Fruit fly (Drosophila melanogaster): ENCODE data around the gene Had1.

Gene Had1

DNA sequence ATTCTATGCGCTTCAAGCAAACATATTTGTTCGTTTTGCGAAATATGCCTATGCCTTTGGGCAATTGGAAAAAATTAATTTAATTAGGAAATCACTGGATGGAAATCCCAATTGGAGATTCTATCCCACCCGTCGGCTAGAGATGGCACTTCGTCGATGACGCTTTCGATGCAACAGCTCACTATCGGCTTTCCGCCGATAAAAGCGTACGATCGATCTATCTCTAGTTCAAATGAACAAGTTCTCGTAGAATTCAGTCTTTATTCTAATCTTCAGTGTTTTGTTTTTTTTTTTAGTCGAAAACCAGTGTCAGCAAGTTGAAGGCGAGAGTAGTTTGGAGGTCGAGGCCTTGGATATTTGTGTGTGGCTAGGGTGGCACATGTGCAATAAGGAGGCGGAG lies 14.6 kb upstream of the Had1 start, which contains the start of the genes CG9917 and CG32579 (continued):
- TF ChIP-seq stwl (tag; optimal IDR thresholded peaks at IDR 0.05) (peak; percentile 70), z (GFP tag; IDR thresholded peaks at IDR 0.05) (no peak), sug (tag; optimal IDR thresholded peaks at IDR 0.05) (peak; percentile 7), Lpt (GFP tag; optimal IDR thresholded peaks at IDR 0.05) (no peak), crc (GFP tag; optimal IDR thresholded peaks at IDR 0.05) (no peak), Bteb2 (GFP tag; optimal IDR thresholded peaks at IDR 0.05) (no peak), Side (GFP tag; optimal IDR thresholded peaks at IDR 0.05) (no peak), CG12071 (GFP tag; optimal IDR thresholded peaks at IDR 0.05) (no peak), YL-1 (GFP tag; optimal IDR thresholded peaks at IDR 0.05) (peak; percentile 19), org-1 (GFP tag; optimal IDR thresholded peaks at IDR 0.05) (no peak), CG17328 (GFP tag; IDR thresholded peaks at IDR 0.05) (peak; percentile 31; the same call in 1 of the 2 replicates), CG2199 (GFP tag; IDR thresholded peaks at IDR 0.05) (no peak), twi (tag; optimal IDR thresholded peaks at IDR 0.05) (no peak), p53 (GFP tag; optimal IDR thresholded peaks at IDR 0.05) (no peak), tap (tag; optimal IDR thresholded peaks at IDR 0.05) (no peak), CG3847 (GFP tag; IDR thresholded peaks at IDR 0.05) (0 out of 2 replicates have a peak, but pooled peaks have one; percentile 19), CG15479 (GFP tag; optimal IDR thresholded peaks at IDR 0.05) (no peak), bsh (GFP tag; optimal IDR thresholded peaks at IDR 0.05) (no peak), pfk (GFP tag; optimal IDR thresholded peaks at IDR 0.05) (peak; percentile 59), CG10321 (GFP tag; IDR thresholded peaks at IDR 0.05) (no peak), gt (GFP tag; IDR thresholded peaks at IDR 0.05) (no peak), CG7372 (GFP tag; IDR thresholded peaks at IDR 0.05) (no peak), sob (GFP tag; IDR thresholded peaks at IDR 0.05) (no peak), CG15696 (tag; optimal IDR thresholded peaks at IDR 0.05) (no peak), Six4 (GFP tag; optimal IDR thresholded peaks at IDR 0.05) (no peak), Chrac-16 (GFP tag; optimal IDR thresholded peaks at IDR 0.05) (no peak), vnd (GFP tag; IDR thresholded peaks at IDR 0.05; ENCODE audit: partially characterized antibody) (peak; percentile 65; the same call in 2 of the 3 replicates), CG11695 (GFP tag; IDR thresholded peaks at IDR 0.05) (no peak), CG18599 (GFP tag; optimal IDR thresholded peaks at IDR 0.05) (no peak), bigmax (GFP tag; optimal IDR thresholded peaks at IDR 0.05) (no peak), unpg (GFP tag; optimal IDR thresholded peaks at IDR 0.05) (no peak), HmgZ (tag; optimal IDR thresholded peaks at IDR 0.05) (peak; percentile 67), Rx (GFP tag; IDR thresholded peaks at IDR 0.05) (no peak), Ets97D (GFP tag; optimal IDR thresholded peaks at IDR 0.05) (peak; percentile 55), nerfin-2 (GFP tag; IDR thresholded peaks at IDR 0.05; ENCODE audit: partially characterized antibody) (peak; percentile 78), Dek (tag; optimal IDR thresholded peaks at IDR 0.05) (no peak), CG3995 (GFP tag; optimal IDR thresholded peaks at IDR 0.05) (peak; percentile 80), CG43689 (GFP tag; IDR thresholded peaks at IDR 0.05) (no peak), CG5180 (GFP tag; optimal IDR thresholded peaks at IDR 0.05) (no peak), CG4854 (GFP tag; optimal IDR thresholded peaks at IDR 0.05) (no peak), CTCF (GFP tag; optimal IDR thresholded peaks at IDR 0.05) (no peak), E2f2 (GFP tag; IDR thresholded peaks at IDR 0.05) (peak; percentile 66), cad (GFP tag; optimal IDR thresholded peaks at IDR 0.05) (no peak), ase (GFP tag; IDR thresholded peaks at IDR 0.05) (no peak), CG18764 (GFP tag; optimal IDR thresholded peaks at IDR 0.05) (no peak), ci (GFP tag; IDR thresholded peaks at IDR 0.05) (no peak; the same call in 2 of the 3 replicates), CG2678 (tag; optimal IDR thresholded peaks at IDR 0.05) (no peak), Ada2b (GFP tag; IDR thresholded peaks at IDR 0.05) (no peak), Scr (GFP tag; IDR thresholded peaks at IDR 0.05; ENCODE audit: partially characterized antibody) (peak; percentile 78), Fer1 (GFP tag; optimal IDR thresholded peaks at IDR 0.05) (peak; percentile 13), cg (GFP tag; optimal IDR thresholded peaks at IDR 0.05) (no peak), CG17361 (GFP tag; IDR thresholded peaks at IDR 0.05) (no peak), CG10366 (GFP tag; IDR thresholded peaks at IDR 0.05) (no peak)

Data from whole organism, embryonic.